Fruit fly (Drosophila melanogaster): ENCODE measurements around the gene Wnk.

- peak; percentile 60 for TF ChIP-seq CG1620 (GFP tag; optimal IDR thresholded peaks at IDR 0.05)
- peak; percentile 86 for TF ChIP-seq kay (GFP tag; ENCODE audit: borderline replicate concordance)
- peak; percentile 91 for TF ChIP-seq bab1 (GFP tag; optimal IDR thresholded peaks at IDR 0.05)
- peak; percentile 84 for TF ChIP-seq Crg-1 (GFP tag; optimal IDR thresholded peaks at IDR 0.05)
Measured at dm6 chr3L:21515823-21516715, 38.7 kb downstream of the Wnk start, which contains the start of the genes SAK and Cdk12.
